Fruit fly (Drosophila melanogaster): Measurements from ENCODE around the gene CG14671.
A peak's percentile ranks its signal among the peaks of the same experiment; 100 is the strongest.

Gene CG14671

dm6 chr3R:5517002-5517875 lies 47.4 kb downstream of the CG14671 start, which contains the start of gene Itpr (continued):
- TF ChIP-seq gro (GFP tag; optimal IDR thresholded peaks at IDR 0.05) (no peak), CG4424 (GFP tag; optimal IDR thresholded peaks at IDR 0.05) (no peak), CG10565 (GFP tag; optimal IDR thresholded peaks at IDR 0.05) (no peak), CG12236 (GFP tag; optimal IDR thresholded peaks at IDR 0.05) (no peak), run (tag; optimal IDR thresholded peaks at IDR 0.05) (no peak), CG13296 (GFP tag; optimal IDR thresholded peaks at IDR 0.05) (no peak), CG14965 (GFP tag; optimal IDR thresholded peaks at IDR 0.05; ENCODE audit: borderline replicate concordance) (no peak), Ada2b (GFP tag; IDR thresholded peaks at IDR 0.05) (no peak), CG11093 (GFP tag; IDR thresholded peaks at IDR 0.05) (no peak), ftz-f1 (GFP tag; optimal IDR thresholded peaks at IDR 0.05) (peak; percentile 31), Mes4 (GFP tag; optimal IDR thresholded peaks at IDR 0.05) (no peak), Meics (GFP tag; optimal IDR thresholded peaks at IDR 0.05) (peak; percentile 43), H15 (GFP tag; IDR thresholded peaks at IDR 0.05) (no peak), jumu (GFP tag; optimal IDR thresholded peaks at IDR 0.05) (no peak), Nf-YA (GFP tag; IDR thresholded peaks at IDR 0.05) (no peak), Chrac-16 (GFP tag; optimal IDR thresholded peaks at IDR 0.05) (no peak), twi (tag; optimal IDR thresholded peaks at IDR 0.05) (no peak), ind (GFP tag; optimal IDR thresholded peaks at IDR 0.05) (no peak), CG6654 (GFP tag; optimal IDR thresholded peaks at IDR 0.05) (no peak), D19B (GFP tag; optimal IDR thresholded peaks at IDR 0.05) (no peak), CG11398 (GFP tag; optimal IDR thresholded peaks at IDR 0.05) (no peak), CG8359 (GFP tag; optimal IDR thresholded peaks at IDR 0.05; ENCODE audit: borderline replicate concordance) (no peak), CG4820 (GFP tag; optimal IDR thresholded peaks at IDR 0.05) (no peak), CG2202 (tag; optimal IDR thresholded peaks at IDR 0.05) (no peak), pita (GFP tag; optimal IDR thresholded peaks at IDR 0.05) (no peak), E2f2 (GFP tag; IDR thresholded peaks at IDR 0.05) (peak; percentile 34; the same call in 1 of the 2 replicates), CG7357 (GFP tag; IDR thresholded peaks at IDR 0.05) (no peak), sens-2 (GFP tag; IDR thresholded peaks at IDR 0.05) (no peak), nerfin-2 (GFP tag; IDR thresholded peaks at IDR 0.05; ENCODE audit: partially characterized antibody) (no peak), hth (optimal IDR thresholded peaks at IDR 0.05) (no peak), amos (GFP tag; IDR thresholded peaks at IDR 0.05; ENCODE audit: partially characterized antibody) (peak; percentile 50; the same call in 1 of the 2 replicates), CG30020 (tag; optimal IDR thresholded peaks at IDR 0.05) (no peak), CG9797 (GFP tag; optimal IDR thresholded peaks at IDR 0.05) (peak; percentile 69), CG2678 (tag; optimal IDR thresholded peaks at IDR 0.05) (no peak), ara (GFP tag; IDR thresholded peaks at IDR 0.05) (no peak), emc (GFP tag; optimal IDR thresholded peaks at IDR 0.05) (no peak), CG14441 (GFP tag; IDR thresholded peaks at IDR 0.05) (no peak), CG17568 (GFP tag; optimal IDR thresholded peaks at IDR 0.05) (no peak), HLH54F (GFP tag; optimal IDR thresholded peaks at IDR 0.05) (no peak), Doc2 (GFP tag; IDR thresholded peaks at IDR 0.05) (no peak), lmd (GFP tag; IDR thresholded peaks at IDR 0.05) (no peak), CG14860 (GFP tag; IDR thresholded peaks at IDR 0.05; ENCODE audit: partially characterized antibody) (no peak), Optix (GFP tag; IDR thresholded peaks at IDR 0.05) (no peak), lbe (GFP tag; optimal IDR thresholded peaks at IDR 0.05) (no peak), Myb (GFP tag; optimal IDR thresholded peaks at IDR 0.05) (peak; percentile 58), Fer3 (tag; optimal IDR thresholded peaks at IDR 0.05) (no peak), luna (GFP tag; optimal IDR thresholded peaks at IDR 0.05) (no peak), B-H1 (GFP tag; IDR thresholded peaks at IDR 0.05) (no peak), bbx (GFP tag; IDR thresholded peaks at IDR 0.05; ENCODE audit: partially characterized antibody) (peak; percentile 54), mld (GFP tag; IDR thresholded peaks at IDR 0.05; ENCODE audit: partially characterized antibody) (no peak)
